Worm (Caenorhabditis elegans) whole organism, L1 larva: ENCODE measurements around the gene Y82E9BR.5.

ENCODE experiments used
- aha-1 ChIP-seq: fragments of 150-350 bp; optimal IDR thresholded peaks from 2 replicates; lab custom pipeline; 2014; ENCODE audit warnings: missing biosample characterization, missing genetic modification characterization
- ceh-88 ChIP-seq: fragments of 200-800 bp; sonication (Bioruptor generic); IDR thresholded peaks from 2 replicates; pipeline ENCODE4 v1.3.6; 2022; ENCODE audit warnings: missing genetic modification characterization, missing compliant biosample characterization
- ces-1 ChIP-seq: fragments of 150-350 bp; optimal IDR thresholded peaks from 2 replicates; lab custom pipeline; 2014; ENCODE audit warnings: missing biosample characterization, missing genetic modification reagents, missing genetic modification characterization
- dpl-1 ChIP-seq, 3 experiments: fragments of 150-350 bp in 2 of 3; sonication (generic microtip) in 1 of 3; optimal IDR thresholded peaks; 2 replicates each; lab custom pipeline; 2014 to 2017; ENCODE audit warnings: missing biosample characterization in 3 of 3, missing genetic modification characterization in 3 of 3, missing genetic modification reagents in 3 of 3
- efl-1 ChIP-seq, 4 experiments: fragments of 150-350 bp; optimal IDR thresholded peaks in 3 of 4; peaks in 1 of 4; 1 replicate in 1 of 4; 2 replicates in 3 of 4; lab custom pipeline; 2014; ENCODE audit warnings: missing biosample characterization in 2 of 4, missing genetic modification characterization in 2 of 4, missing genetic modification reagents in 2 of 4
- egl-13 ChIP-seq: sonication (generic microtip); optimal IDR thresholded peaks from 2 replicates; lab custom pipeline; 2016; ENCODE audit warnings: missing genotype, missing genetic modification reagents, missing genetic modification characterization, missing compliant biosample characterization
- egl-27 ChIP-seq, 2 experiments: fragments of 150-350 bp in 1 of 2; sonication (generic microtip); optimal IDR thresholded peaks; 3 replicates each; lab custom pipeline; 2017 to 2018; ENCODE audit warnings: missing biosample characterization in 2 of 2, missing genetic modification characterization in 2 of 2, missing genetic modification reagents in 2 of 2
- elt-2 ChIP-seq: sonication (generic microtip); optimal IDR thresholded peaks from 2 replicates; lab custom pipeline; 2016; ENCODE audit warnings: missing genetic modification characterization, mild to moderate bottlenecking, inconsistent platforms, missing compliant biosample characterization, missing genetic modification reagents
- ets-5 ChIP-seq: fragments of 200-800 bp; sonication (Bioruptor generic); IDR thresholded peaks from 2 replicates; pipeline ENCODE4 v1.3.6; 2022; ENCODE audit warnings: missing genetic modification characterization, missing compliant biosample characterization
- fkh-8 ChIP-seq: sonication (generic microtip); optimal IDR thresholded peaks from 2 replicates; lab custom pipeline; 2016; ENCODE audit warnings: mild to moderate bottlenecking, missing genetic modification characterization, missing compliant biosample characterization
- fos-1 ChIP-seq: fragments of 150-350 bp; optimal IDR thresholded peaks from 2 replicates; lab custom pipeline; 2014; ENCODE audit warnings: missing biosample characterization, missing genetic modification characterization
- grh-1 ChIP-seq: fragments of 200-800 bp; sonication (Bioruptor generic); IDR thresholded peaks from 2 replicates; pipeline ENCODE4 v1.3.6; 2022; ENCODE audit warnings: missing genetic modification reagents, missing genetic modification characterization, missing compliant biosample characterization
- hlh-4 ChIP-seq: sonication (generic microtip); optimal IDR thresholded peaks from 2 replicates; lab custom pipeline; 2016; ENCODE audit warnings: mild to moderate bottlenecking, missing genetic modification characterization, missing compliant biosample characterization
- hpl-2 ChIP-seq: fragments of 150-350 bp; optimal IDR thresholded peaks from 2 replicates; lab custom pipeline; 2014; ENCODE audit warnings: missing biosample characterization, missing genetic modification reagents, missing genetic modification characterization
- irx-1 ChIP-seq: sonication (generic microtip); optimal IDR thresholded peaks from 2 replicates; lab custom pipeline; 2016; ENCODE audit warnings: missing genetic modification characterization, missing compliant biosample characterization
- jun-1 ChIP-seq: fragments of 150-350 bp; optimal IDR thresholded peaks from 2 replicates; lab custom pipeline; 2014; ENCODE audit warnings: missing biosample characterization, missing genetic modification reagents, missing genetic modification characterization
- lin-14 ChIP-seq: fragments of 200-800 bp; sonication (Bioruptor generic); optimal IDR thresholded peaks from 2 replicates; lab custom pipeline; 2018; ENCODE audit warnings: mild to moderate bottlenecking, missing genetic modification characterization, moderate library complexity, missing compliant biosample characterization
- mep-1 ChIP-seq: fragments of 150-350 bp; optimal IDR thresholded peaks from 2 replicates; lab custom pipeline; 2014; ENCODE audit warnings: missing biosample characterization, missing genetic modification characterization
- nhr-11 ChIP-seq: fragments of 150-350 bp; optimal IDR thresholded peaks from 2 replicates; lab custom pipeline; 2014; ENCODE audit warnings: missing biosample characterization, missing genetic modification characterization
- nhr-47 ChIP-seq: sonication (generic microtip); optimal IDR thresholded peaks from 2 replicates; lab custom pipeline; 2016; ENCODE audit warnings: mild to moderate bottlenecking, missing genetic modification characterization, moderate library complexity, missing compliant biosample characterization
- nhr-85 ChIP-seq: sonication (generic microtip); peaks from one replicate; lab custom pipeline; 2016; ENCODE audit warnings: missing genetic modification characterization, inconsistent platforms, missing compliant biosample characterization
- pax-3 ChIP-seq: fragments of 200-800 bp; sonication (Bioruptor generic); optimal IDR thresholded peaks from 2 replicates; lab custom pipeline; 2018; ENCODE audit warnings: mild to moderate bottlenecking, missing genetic modification characterization, moderate library complexity, missing compliant biosample characterization
- pqm-1 ChIP-seq: sonication (generic microtip); optimal IDR thresholded peaks from 3 replicates; lab custom pipeline; 2017; ENCODE audit warnings: missing biosample characterization, missing genetic modification characterization
- skn-1 ChIP-seq: fragments of 150-350 bp; optimal IDR thresholded peaks from 2 replicates; lab custom pipeline; 2014; ENCODE audit warnings: missing biosample characterization, missing genetic modification characterization
- snpc-4 ChIP-seq: fragments of 150-350 bp; optimal IDR thresholded peaks from 2 replicates; lab custom pipeline; 2014; ENCODE audit warnings: missing biosample characterization, missing genetic modification characterization
- sox-4 ChIP-seq: sonication (generic microtip); optimal IDR thresholded peaks from 2 replicates; lab custom pipeline; 2016; ENCODE audit warnings: missing genetic modification characterization, missing compliant biosample characterization
- sptf-1 ChIP-seq: fragments of 150-350 bp; optimal IDR thresholded peaks from 2 replicates; lab custom pipeline; 2014; ENCODE audit warnings: missing biosample characterization, missing genetic modification characterization
- swsn-7 ChIP-seq: sonication (generic microtip); optimal IDR thresholded peaks from 2 replicates; lab custom pipeline; 2016; ENCODE audit warnings: missing genetic modification characterization, missing compliant biosample characterization
- tbx-2 ChIP-seq: sonication (generic microtip); optimal IDR thresholded peaks from 2 replicates; lab custom pipeline; 2016; ENCODE audit warnings: missing genetic modification characterization, missing compliant biosample characterization
- tlp-1 ChIP-seq: fragments of 150-350 bp; optimal IDR thresholded peaks from 2 replicates; lab custom pipeline; 2014; ENCODE audit warnings: missing biosample characterization, missing genetic modification characterization
- unc-98 ChIP-seq: fragments of 200-800 bp; sonication (Bioruptor generic); IDR thresholded peaks from 2 replicates; pipeline ENCODE4 v1.3.6; 2022; ENCODE audit warnings: missing genetic modification characterization, missing compliant biosample characterization
- zag-1 ChIP-seq: fragments of 150-350 bp; optimal IDR thresholded peaks from 2 replicates; lab custom pipeline; 2014; ENCODE audit warnings: missing biosample characterization, missing genetic modification characterization
- ztf-11 ChIP-seq, 2 experiments: sonication (generic microtip); optimal IDR thresholded peaks; 2 replicates each; lab custom pipeline; 2016 to 2017; ENCODE audit warnings: missing genetic modification characterization in 2 of 2, missing biosample characterization in 1 of 2, missing compliant biosample characterization in 1 of 2

The Y82E9BR.5 gene

DNA sequence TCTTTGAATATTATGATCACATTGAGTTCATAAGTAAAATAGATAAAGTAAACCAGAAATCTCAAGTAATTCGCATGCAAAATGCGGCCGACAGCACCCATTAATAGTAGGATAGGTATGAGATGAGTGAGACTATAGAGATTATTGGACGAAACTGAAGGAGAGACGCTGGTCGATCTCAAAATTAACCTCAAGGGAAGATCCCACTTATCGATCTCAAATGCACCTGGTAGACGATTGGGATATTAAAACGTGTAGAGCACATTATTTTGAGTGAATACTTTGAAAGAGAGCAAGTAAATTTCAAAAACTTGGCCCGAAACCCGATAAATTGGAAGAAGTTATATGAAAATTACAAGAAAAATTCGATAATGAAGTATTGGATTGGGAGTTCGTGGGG, 38.5 kb upstream of the Y82E9BR.5 start, which contains the start of gene Y82E9BL.6:
Gene Y82E9BL.6 (minus strand): TSS at position 101 of the 400 bp plus-strand sequence.
- TF ChIP-seq fkh-8 (tag; lab: Kevin White, UChicago) (no peak), tbx-2 (tag; lab: Kevin White, UChicago) (no peak), tlp-1 (tag; lab: Kevin White, UChicago) (no peak), ceh-88 (no peak), mep-1 (no peak), fos-1 (tag; lab: Kevin White, UChicago) (no peak), dpl-1 (GFP tag; optimal IDR thresholded peaks at IDR 0.05; lab: Kevin White, UChicago) (no peak), egl-27 (tag; optimal IDR thresholded peaks at IDR 0.05; lab: Kevin White, UChicago) (no peak), sptf-1 (tag; lab: Kevin White, UChicago) (no peak), zag-1 (tag; lab: Kevin White, UChicago) (no peak), pax-3 (no peak), lin-14 (GFP tag; lab: Kevin White, UChicago) (no peak), hlh-4 (no peak), nhr-11 (tag; lab: Kevin White, UChicago) (no peak), snpc-4 (no peak), ztf-11 (tag; optimal IDR thresholded peaks at IDR 0.05; lab: Kevin White, UChicago) (no peak), jun-1 (tag; lab: Kevin White, UChicago) (no peak), grh-1 (GFP tag; lab: Robert Waterston, UW) (no peak), nhr-47 (tag; lab: Kevin White, UChicago) (no peak)

ce11 chrIII:1347003-1347402, 37.2 kb upstream of the Y82E9BR.5 start:
- no peak for TF ChIP-seq unc-98 (GFP tag; lab: Robert Waterston, UW)
- TF ChIP-seq efl-1 (optimal IDR thresholded peaks at IDR 0.05; lab: Kevin White, UChicago) = no peak
- peak in 1 of 2 experiments; percentile 51 for TF ChIP-seq efl-1 (GFP tag; optimal IDR thresholded peaks at IDR 0.05 in 1 of 2; lab: Kevin White, UChicago)

DNA sequence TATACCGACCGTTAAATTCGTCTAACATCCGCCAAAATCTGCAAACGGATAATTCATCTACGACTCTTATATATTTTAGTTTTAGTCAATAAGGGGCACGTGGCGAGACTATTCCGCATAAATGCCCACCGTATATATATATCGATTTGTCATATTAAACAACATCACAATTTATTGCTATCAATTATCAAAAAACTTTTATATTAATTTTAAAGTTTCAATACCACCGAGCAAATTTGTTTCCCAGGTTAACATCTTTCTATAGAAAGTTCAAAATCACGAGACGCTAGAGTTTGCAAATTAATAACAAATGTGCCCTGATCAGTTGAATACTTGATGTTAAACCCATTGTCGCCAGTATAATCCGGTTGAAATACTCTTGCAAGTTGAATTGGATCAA, 36.6 kb upstream of the Y82E9BR.5 start, which contains the start of gene Y82E9BL.5:
Gene Y82E9BL.5 (minus strand): TSS at position 101 of the 400 bp plus-strand sequence.
- TF ChIP-seq aha-1 (tag; lab: Kevin White, UChicago) = no peak
- TF ChIP-seq zag-1 (tag; lab: Kevin White, UChicago) = no peak
- TF ChIP-seq egl-13 (tag; lab: Kevin White, UChicago) = no peak
- no peak for TF ChIP-seq tbx-2 (tag; lab: Kevin White, UChicago)
- no peak for TF ChIP-seq nhr-85 (tag; lab: Kevin White, UChicago)
- no peak for TF ChIP-seq swsn-7
- no peak for TF ChIP-seq ces-1 (GFP tag; lab: Kevin White, UChicago)
- no peak for TF ChIP-seq irx-1 (tag; lab: Kevin White, UChicago)
- no peak for TF ChIP-seq pqm-1 (tag; lab: Kevin White, UChicago)
- no peak for TF ChIP-seq skn-1 (tag; lab: Kevin White, UChicago)
- TF ChIP-seq, all 84 proteins: peak for 0

ce11 chrIII:1349313-1349712, 34.9 kb upstream of the Y82E9BR.5 start, which contains the start of gene fbxa-25:
Gene fbxa-25 (minus strand): TSS chrIII:1349450.
- TF ChIP-seq elt-2 (tag; lab: Kevin White, UChicago) (peak; percentile 5), efl-1 (optimal IDR thresholded peaks at IDR 0.05; lab: Kevin White, UChicago) (no peak), efl-1 (GFP tag; optimal IDR thresholded peaks at IDR 0.05 in 1 of 2; lab: Kevin White, UChicago) (peak in 1 of 2 experiments; percentile 51), swsn-7 (no peak)

DNA sequence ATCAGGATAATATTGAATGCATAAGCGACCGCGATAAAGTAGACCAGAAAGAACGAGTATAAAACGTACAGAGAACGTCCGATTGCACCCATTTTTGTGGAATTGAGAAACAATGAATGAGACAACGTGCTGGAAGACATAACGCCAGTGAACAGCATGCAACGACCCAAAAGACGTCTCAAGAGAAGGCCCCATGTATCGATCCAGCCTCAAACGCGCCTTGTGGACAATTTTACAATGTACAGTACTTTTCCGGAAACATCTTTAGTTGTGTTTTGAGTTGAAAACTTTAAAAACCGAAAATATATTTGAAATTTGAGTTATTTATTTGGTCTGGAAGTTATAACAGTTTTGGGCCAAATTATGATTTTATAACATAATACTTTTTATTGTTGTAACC, 33.4 kb upstream of the Y82E9BR.5 start, which contains the start of gene Y82E9BL.3:
Gene Y82E9BL.3 (minus strand): TSS at position 101 of the 400 bp plus-strand sequence.
- TF ChIP-seq efl-1 (optimal IDR thresholded peaks at IDR 0.05; lab: Kevin White, UChicago) = no peak
- peak in 1 of 2 experiments; percentile 62 for TF ChIP-seq efl-1 (GFP tag; optimal IDR thresholded peaks at IDR 0.05 in 1 of 2; lab: Kevin White, UChicago)
- TF ChIP-seq ets-5 (GFP tag; lab: Robert Waterston, UW) = no peak
- no peak for TF ChIP-seq sox-4 (tag; lab: Kevin White, UChicago)
- no peak for TF ChIP-seq hpl-2 (GFP tag; lab: Kevin White, UChicago)
- TF ChIP-seq, all 84 proteins: peak for 1
